Fruit fly (Drosophila melanogaster) whole organism, pupa: Measurements from ENCODE around the gene CG31460.

Experiments
- CG13204 ChIP-seq: fragments of 200-800 bp; sonication (Bioruptor generic); optimal IDR thresholded peaks from 2 replicates; lab custom pipeline; 2018; ENCODE audit warnings: missing biosample characterization, mild to moderate bottlenecking, missing genetic modification characterization, moderate library complexity
- EcR ChIP-seq: fragments of 200-800 bp; sonication (Bioruptor generic); optimal IDR thresholded peaks from 3 replicates; lab custom pipeline; 2019; ENCODE audit warnings: missing biosample characterization, missing genetic modification characterization, mild to moderate bottlenecking, moderate library complexity, missing genetic modification reagents
- Pif1B ChIP-seq: fragments of 200-800 bp; sonication (Bioruptor generic); optimal IDR thresholded peaks from 3 replicates; lab custom pipeline; 2016; ENCODE audit warnings: missing biosample characterization, missing genetic modification characterization
- fd96Ca ChIP-seq: fragments of 200-800 bp; sonication (Bioruptor generic); IDR thresholded peaks from 3 replicates; pipeline ENCODE4 v1.3.6; 2022; ENCODE audit warnings: missing biosample characterization, missing genetic modification characterization
- gl ChIP-seq: fragments of 200-800 bp; sonication (Bioruptor generic); optimal IDR thresholded peaks from 2 replicates; lab custom pipeline; 2018; ENCODE audit warnings: missing biosample characterization, mild to moderate bottlenecking, missing genetic modification characterization

dm6 chr3R:8523668-8524067, 38.8 kb upstream of the CG31460 start, which contains the start of gene CG31259:
- TF ChIP-seq gl (tag; lab: Kevin White, UChicago) (no peak), fd96Ca (GFP tag; lab: Robert Waterston, UW) (no peak), CG13204 (GFP tag; lab: Kevin White, UChicago) (no peak), EcR (GFP tag; lab: Kevin White, UChicago) (no peak), Pif1B (no peak)
